Worm (Caenorhabditis elegans): ENCODE data around the gene srh-104.

srh-104 gene

ce11 chrV:16237223-16237622, 6.8 kb downstream of the srh-104 start, which contains the start of gene F21H7.5 (continued):
- no peak for TF ChIP-seq hlh-26 (GFP tag; conservative IDR thresholded peaks at IDR 0.05)

- TF ChIP-seq ztf-28 (GFP tag; IDR thresholded peaks at IDR 0.05) (no peak), egl-44 (GFP tag; IDR thresholded peaks at IDR 0.05) (no peak), ceh-91 (GFP tag; IDR thresholded peaks at IDR 0.05) (no peak), snpc-4 (GFP tag; optimal IDR thresholded peaks at IDR 0.05) (no peak), snpc-4 (tag; optimal IDR thresholded peaks at IDR 0.05) (no peak), egrh-3 (GFP tag; IDR thresholded peaks at IDR 0.05) (no peak), D2030.7 (GFP tag; IDR thresholded peaks at IDR 0.05) (no peak), tlf-1 (GFP tag; optimal IDR thresholded peaks at IDR 0.05) (no peak), F57C9.4 (tag; optimal IDR thresholded peaks at IDR 0.05) (no peak), ceh-27 (GFP tag; optimal IDR thresholded peaks at IDR 0.05) (no peak), B0261.1 (tag; optimal IDR thresholded peaks at IDR 0.05) (no peak), rec-8 (tag; optimal IDR thresholded peaks at IDR 0.05) (no peak), madf-3 (GFP tag; IDR thresholded peaks at IDR 0.05) (no peak), ztf-22 (GFP tag; optimal IDR thresholded peaks at IDR 0.05) (no peak), ZK185.1 (tag; optimal IDR thresholded peaks at IDR 0.05; ENCODE audit: poor library complexity, severe bottlenecking) (no peak), rcor-1 (GFP tag; IDR thresholded peaks at IDR 0.05) (no peak), sdz-38 (tag; optimal IDR thresholded peaks at IDR 0.05) (no peak), F23B12.7 (tag; optimal IDR thresholded peaks at IDR 0.05; ENCODE audit: insufficient read depth) (no peak), B0336.3 (GFP tag; IDR thresholded peaks at IDR 0.05) (no peak), nfya-1 (tag; optimal IDR thresholded peaks at IDR 0.05; ENCODE audit: borderline replicate concordance, insufficient read depth) (no peak)
These were observed 8.3 kb downstream of the srh-104 start, which contains the start of gene srh-98 for ce11 chrV:16235647-16236046. srh-98 (minus strand) TSS chrV:16235747.

- TF ChIP-seq akir-1 (GFP tag; optimal IDR thresholded peaks at IDR 0.05) (no peak), madf-8 (GFP tag; conservative IDR thresholded peaks at IDR 0.05) (no peak), tlf-1 (GFP tag; optimal IDR thresholded peaks at IDR 0.05) (no peak), snpc-3.4 (tag; optimal IDR thresholded peaks at IDR 0.05) (no peak), tbx-9 (tag; optimal IDR thresholded peaks at IDR 0.05; ENCODE audit: borderline replicate concordance) (no peak), rpc-1 (optimal IDR thresholded peaks at IDR 0.05) (no peak), rpc-1 (tag; optimal IDR thresholded peaks at IDR 0.05) (no peak)
These were observed 8.8 kb downstream of the srh-104 start, which contains the start of gene F21H7.3 for ce11 chrV:16235135-16235534. F21H7.3 (minus strand) TSS chrV:16235235.

ce11 chrV:16233624-16234023, 10.4 kb downstream of the srh-104 start, which contains the start of gene clec-233:
clec-233 (plus strand) TSS chrV:16233924.
- TF ChIP-seq hmg-20 (GFP tag; IDR thresholded peaks at IDR 0.05): no peak
- TF ChIP-seq mes-4 (tag; optimal IDR thresholded peaks at IDR 0.05): no peak
- no peak for TF ChIP-seq rpc-1 (optimal IDR thresholded peaks at IDR 0.05)
- TF ChIP-seq rpc-1 (tag; optimal IDR thresholded peaks at IDR 0.05): no peak
- TF ChIP-seq Y79H2A.3 (GFP tag; conservative IDR thresholded peaks at IDR 0.05): no peak
- no peak for TF ChIP-seq nhr-90 (tag; optimal IDR thresholded peaks at IDR 0.05)
- TF ChIP-seq ceh-100 (GFP tag; IDR thresholded peaks at IDR 0.05): no peak
- no peak for TF ChIP-seq lin-54 (GFP tag; optimal IDR thresholded peaks at IDR 0.05)
- TF ChIP-seq ztf-28 (GFP tag; IDR thresholded peaks at IDR 0.05): no peak
- TF ChIP-seq hsf-1 (GFP tag; IDR thresholded peaks at IDR 0.05): no peak
- no peak for TF ChIP-seq ceh-91 (GFP tag; IDR thresholded peaks at IDR 0.05)
- TF ChIP-seq egl-18 (GFP tag; IDR thresholded peaks at IDR 0.05): no peak
- no peak for TF ChIP-seq lin-26 (GFP tag; IDR thresholded peaks at IDR 0.05)
- TF ChIP-seq zim-3 (tag; optimal IDR thresholded peaks at IDR 0.05): no peak
- TF ChIP-seq ztf-26 (tag; optimal IDR thresholded peaks at IDR 0.05): no peak
- TF ChIP-seq ets-4 (GFP tag; optimal IDR thresholded peaks at IDR 0.05): no peak
- no peak for TF ChIP-seq mcd-1 (GFP tag; IDR thresholded peaks at IDR 0.05)
- no peak for TF ChIP-seq ZK185.1 (tag; optimal IDR thresholded peaks at IDR 0.05; ENCODE audit: poor library complexity, severe bottlenecking)
- TF ChIP-seq pbrm-1 (GFP tag; IDR thresholded peaks at IDR 0.05): no peak
- TF ChIP-seq somi-1 (GFP tag; optimal IDR thresholded peaks at IDR 0.05): no peak

Data from whole organism, young adult.